Fruit fly (Drosophila melanogaster) whole organism, prepupa: ENCODE measurements around the gene CG9270.

Experiments used
- CG10631 ChIP-seq: fragments of 200-800 bp; sonication (Bioruptor generic); optimal IDR thresholded peaks from 2 replicates; lab custom pipeline; 2016; ENCODE audit warnings: missing biosample characterization, missing genetic modification characterization
- CG3032 ChIP-seq: fragments of 200-800 bp; optimal IDR thresholded peaks from 2 replicates; lab custom pipeline; 2019; ENCODE audit warnings: missing biosample characterization, mild to moderate bottlenecking, missing genetic modification characterization, moderate library complexity
- CG8632 ChIP-seq: fragments of 200-800 bp; sonication (Bioruptor generic); optimal IDR thresholded peaks from 3 replicates; lab custom pipeline; 2016; ENCODE audit warnings: missing biosample characterization, missing genetic modification characterization
- Ets21C ChIP-seq: fragments of 200-800 bp; sonication (Bioruptor generic); optimal IDR thresholded peaks from 3 replicates; lab custom pipeline; 2016; ENCODE audit warnings: missing biosample characterization, missing genetic modification characterization
- Ets96B ChIP-seq: fragments of 200-800 bp; optimal IDR thresholded peaks from 2 replicates; lab custom pipeline; 2019; ENCODE audit warnings: missing biosample characterization, mild to moderate bottlenecking, missing genetic modification characterization, moderate library complexity
- Gug ChIP-seq: fragments of 200-800 bp; sonication (Bioruptor generic); IDR thresholded peaks from 2 replicates; pipeline ENCODE4 v1.3.6; 2022; ENCODE audit warnings: missing biosample characterization, missing genetic modification characterization
- Hr38 ChIP-seq: sonication (Bioruptor generic); optimal IDR thresholded peaks from 2 replicates; lab custom pipeline; 2016; ENCODE audit warnings: missing biosample characterization, missing genetic modification characterization
- Lpt ChIP-seq: fragments of 200-800 bp; sonication (Bioruptor generic); optimal IDR thresholded peaks from 3 replicates; lab custom pipeline; 2016; ENCODE audit warnings: missing biosample characterization, missing genetic modification characterization
- eg ChIP-seq: fragments of 200-800 bp; sonication (Bioruptor generic); IDR thresholded peaks from 3 replicates; pipeline ENCODE4 v1.3.6; 2022; ENCODE audit warnings: missing biosample characterization, missing genetic modification characterization
- esn ChIP-seq: fragments of 200-800 bp; sonication (Bioruptor generic); optimal IDR thresholded peaks from 2 replicates; lab custom pipeline; 2016; ENCODE audit warnings: missing biosample characterization, mild to moderate bottlenecking, missing genetic modification characterization, moderate library complexity
- fd59A ChIP-seq: fragments of 200-800 bp; sonication (Bioruptor generic); optimal IDR thresholded peaks from 2 replicates; lab custom pipeline; 2017; ENCODE audit warnings: missing biosample characterization, mild to moderate bottlenecking, missing genetic modification characterization, missing genetic modification reagents
- pdm3 ChIP-seq: fragments of 200-800 bp; sonication (Bioruptor generic); optimal IDR thresholded peaks from 3 replicates; lab custom pipeline; 2016; ENCODE audit warnings: missing biosample characterization, missing genetic modification characterization
- svp ChIP-seq: fragments of 200-800 bp; sonication (Bioruptor generic); peaks from one replicate; lab custom pipeline; 2016; ENCODE audit warnings: missing biosample characterization, missing genetic modification characterization

DNA sequence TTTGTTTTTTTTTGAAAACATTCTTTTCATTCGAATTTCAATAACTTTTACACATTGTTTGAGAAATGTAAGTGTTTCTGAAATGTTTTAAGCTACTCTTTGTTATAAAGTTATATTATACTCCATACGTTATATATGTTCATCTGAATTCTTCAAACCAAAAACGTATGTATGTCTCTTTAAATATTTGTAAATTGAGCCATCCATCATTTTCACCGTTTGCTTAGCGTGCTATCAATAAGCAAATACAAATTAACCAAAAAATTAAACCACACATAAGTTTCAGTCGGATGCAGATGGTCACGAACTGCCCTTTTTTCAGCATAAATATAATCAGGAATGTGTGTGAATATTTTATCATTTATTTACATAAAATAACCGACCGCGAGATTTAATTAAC lies 765 bp upstream of the CG9270 start:
- no peak for TF ChIP-seq svp (GFP tag; lab: Kevin White, UChicago)
- no peak for TF ChIP-seq Hr38
- no peak for TF ChIP-seq eg (GFP tag; lab: Robert Waterston, UW)
- TF ChIP-seq CG8632 (GFP tag; lab: Kevin White, UChicago) = no peak
- no peak for TF ChIP-seq Ets21C (GFP tag; lab: Kevin White, UChicago)
- TF ChIP-seq Lpt (GFP tag; lab: Kevin White, UChicago) = no peak
- no peak for TF ChIP-seq Ets96B
- no peak for TF ChIP-seq CG10631
- no peak for TF ChIP-seq fd59A (GFP tag; lab: Kevin White, UChicago)
- no peak for TF ChIP-seq esn
- no peak for TF ChIP-seq pdm3 (GFP tag; lab: Kevin White, UChicago)
- TF ChIP-seq Gug (GFP tag; lab: Robert Waterston, UW) = no peak
- no peak for TF ChIP-seq CG3032 (tag; lab: Kevin White, UChicago)
